Worm (Caenorhabditis elegans) whole organism, early embryonic: Measurements from ENCODE around the gene cfap-20.

Experiments
- B0310.2 ChIP-seq: sonication (generic microtip); optimal IDR thresholded peaks from 2 replicates; lab custom pipeline; 2016; ENCODE audit warnings: mild to moderate bottlenecking, missing genetic modification characterization, missing compliant biosample characterization
- F13C5.2 ChIP-seq: sonication (generic microtip); optimal IDR thresholded peaks from 2 replicates; lab custom pipeline; 2017; ENCODE audit warnings: mild to moderate bottlenecking, missing genetic modification characterization, inconsistent platforms, missing compliant biosample characterization
- aly-1 ChIP-seq: sonication (generic microtip); optimal IDR thresholded peaks from 2 replicates; lab custom pipeline; 2016; ENCODE audit warnings: missing genetic modification characterization, missing compliant biosample characterization
- ama-1 ChIP-seq: fragments of 150-350 bp; optimal IDR thresholded peaks from 2 replicates; lab custom pipeline; 2014
- ceh-36 ChIP-seq: sonication (generic microtip); optimal IDR thresholded peaks from 2 replicates; lab custom pipeline; 2016; ENCODE audit warnings: missing genetic modification characterization, inconsistent platforms, missing compliant biosample characterization
- ets-7 ChIP-seq: sonication (generic microtip); optimal IDR thresholded peaks from 2 replicates; lab custom pipeline; 2016; ENCODE audit warnings: missing genotype, missing genetic modification characterization, missing compliant biosample characterization
- flt-1 ChIP-seq: fragments of 200-800 bp; sonication (Bioruptor generic); IDR thresholded peaks from 2 replicates; pipeline ENCODE4 v1.3.6; 2022; ENCODE audit warnings: missing genetic modification characterization, missing compliant biosample characterization
- hmbx-1 ChIP-seq: sonication (generic microtip); optimal IDR thresholded peaks from 2 replicates; lab custom pipeline; 2016; ENCODE audit warnings: mild to moderate bottlenecking, missing genetic modification characterization, missing compliant biosample characterization
- hmg-4 ChIP-seq: fragments of 200-800 bp; sonication (Bioruptor generic); optimal IDR thresholded peaks from 2 replicates; lab custom pipeline; 2018; ENCODE audit warnings: mild to moderate bottlenecking, missing genetic modification characterization, missing compliant biosample characterization
- pes-1 ChIP-seq: fragments of 200-800 bp; sonication (Bioruptor generic); IDR thresholded peaks from 2 replicates; pipeline ENCODE4 v1.3.6; 2022; ENCODE audit warnings: missing genetic modification reagents, missing genetic modification characterization, missing compliant biosample characterization
- scrt-1 ChIP-seq: fragments of 200-800 bp; sonication (Bioruptor generic); IDR thresholded peaks from 2 replicates; pipeline ENCODE4 v1.3.6; 2022; ENCODE audit warnings: missing genetic modification characterization, missing compliant biosample characterization
- sea-1 ChIP-seq: fragments of 200-800 bp; sonication (Bioruptor generic); conservative IDR thresholded peaks from 2 replicates; pipeline ENCODE4 v1.3.6; 2022; ENCODE audit warnings: missing genetic modification characterization, missing compliant biosample characterization
- tbx-11 ChIP-seq: fragments of 200-800 bp; sonication (Bioruptor generic); IDR thresholded peaks from 2 replicates; pipeline ENCODE4 v1.3.6; 2022; ENCODE audit warnings: missing genetic modification characterization, missing compliant biosample characterization
- tbx-37 ChIP-seq: fragments of 200-800 bp; sonication (Bioruptor generic); conservative IDR thresholded peaks from 2 replicates; pipeline ENCODE4 v1.3.6; 2022; ENCODE audit warnings: missing genetic modification reagents, missing genetic modification characterization, missing compliant biosample characterization

The cfap-20 gene

ce11 chrIII:3487133-3487532 lies 50.2 kb downstream of the cfap-20 start:
- TF ChIP-seq aly-1 (tag; lab: Kevin White, UChicago) (no peak), pes-1 (GFP tag; lab: Robert Waterston, UW) (no peak), hmg-4 (GFP tag; lab: Kevin White, UChicago) (no peak), sea-1 (GFP tag; lab: Robert Waterston, UW) (no peak), flt-1 (GFP tag; lab: Robert Waterston, UW) (no peak), ama-1 (no peak), B0310.2 (tag; lab: Kevin White, UChicago) (no peak), scrt-1 (GFP tag; lab: Robert Waterston, UW) (no peak), hmbx-1 (tag; lab: Kevin White, UChicago) (no peak), ets-7 (no peak), F13C5.2 (no peak)

- TF ChIP-seq tbx-11 (GFP tag; lab: Robert Waterston, UW) = no peak
- TF ChIP-seq hmbx-1 (tag; lab: Kevin White, UChicago) = no peak
- no peak for TF ChIP-seq sea-1 (GFP tag; lab: Robert Waterston, UW)
- TF ChIP-seq ceh-36 (tag; lab: Kevin White, UChicago) = no peak
- TF ChIP-seq aly-1 (tag; lab: Kevin White, UChicago) = no peak
- TF ChIP-seq flt-1 (GFP tag; lab: Robert Waterston, UW) = no peak
- no peak for TF ChIP-seq hmg-4 (GFP tag; lab: Kevin White, UChicago)
- TF ChIP-seq tbx-37 (GFP tag; lab: Robert Waterston, UW) = no peak
Measured at ce11 chrIII:3486055-3486454, 51.2 kb downstream of the cfap-20 start.

ce11 chrIII:3484995-3485394 lies 52.3 kb downstream of the cfap-20 start:
- TF ChIP-seq ceh-36 (tag; lab: Kevin White, UChicago) = no peak
